Worm (Caenorhabditis elegans): ENCODE data around the gene ztf-22.

- TF ChIP-seq ZK546.5 (tag; optimal IDR thresholded peaks at IDR 0.05): no peak
- no peak for TF ChIP-seq snpc-4 (tag; optimal IDR thresholded peaks at IDR 0.05)
- TF ChIP-seq aly-2 (tag; optimal IDR thresholded peaks at IDR 0.05): no peak
- no peak for TF ChIP-seq nhr-12 (tag; optimal IDR thresholded peaks at IDR 0.05)
- TF ChIP-seq lin-11 (tag; optimal IDR thresholded peaks at IDR 0.05): no peak
- TF ChIP-seq blmp-1 (tag; optimal IDR thresholded peaks at IDR 0.05; ENCODE audit: insufficient read depth): no peak
- no peak for TF ChIP-seq ztf-11 (tag; optimal IDR thresholded peaks at IDR 0.05)
- TF ChIP-seq mdl-1 (tag; optimal IDR thresholded peaks at IDR 0.05): no peak
- no peak for TF ChIP-seq elt-3 (tag; optimal IDR thresholded peaks at IDR 0.05)
Observed at ce11 chrII:13320811-13321210, 35.2 kb upstream of the ztf-22 start, which contains the start of gene mac-1.

Measured in whole organism, L2 larva.